Worm (Caenorhabditis elegans): ENCODE measurements around the gene mtl-1.

ce11 chrV:6718232-6718631 is 26.6 kb upstream of the mtl-1 start, which contains the start of gene srg-30:
- TF ChIP-seq snpc-4 (tag; optimal IDR thresholded peaks at IDR 0.05) (no peak), mep-1 (tag; optimal IDR thresholded peaks at IDR 0.05) (no peak), blmp-1 (tag; optimal IDR thresholded peaks at IDR 0.05) (no peak), nhr-76 (tag; optimal IDR thresholded peaks at IDR 0.05) (no peak)
